Worm (Caenorhabditis elegans): ENCODE results near the gene ZK177.12.

Gene ZK177.12

ce11 chrII:5525297-5525696 is 3.8 kb downstream of the ZK177.12 start, which contains the start of gene tbx-35:
Gene tbx-35, minus strand, starts transcription at chrII:5525397.
- no peak for TF ChIP-seq nhr-23 (tag; optimal IDR thresholded peaks at IDR 0.05)
- TF ChIP-seq fos-1 (tag; optimal IDR thresholded peaks at IDR 0.05), result no peak
- no peak for TF ChIP-seq lin-11 (tag; optimal IDR thresholded peaks at IDR 0.05)
- no peak for TF ChIP-seq alr-1 (tag; optimal IDR thresholded peaks at IDR 0.05)
- TF ChIP-seq ama-1 (optimal IDR thresholded peaks at IDR 0.05), result no peak
- TF ChIP-seq nhr-77 (tag; optimal IDR thresholded peaks at IDR 0.05), result no peak
- TF ChIP-seq unc-55 (GFP tag; optimal IDR thresholded peaks at IDR 0.05), result no peak
- no peak for TF ChIP-seq ztf-11 (tag; optimal IDR thresholded peaks at IDR 0.05)
- no peak for TF ChIP-seq dmd-4 (tag; optimal IDR thresholded peaks at IDR 0.05)
- TF ChIP-seq nhr-237 (tag; optimal IDR thresholded peaks at IDR 0.05), result no peak
- TF ChIP-seq ztf-4 (tag; optimal IDR thresholded peaks at IDR 0.05), result no peak
- TF ChIP-seq nhr-11 (tag; optimal IDR thresholded peaks at IDR 0.05), result no peak
- TF ChIP-seq F13H6.1 (tag; optimal IDR thresholded peaks at IDR 0.05), result no peak
- TF ChIP-seq nhr-129 (tag; optimal IDR thresholded peaks at IDR 0.05), result no peak
- no peak for TF ChIP-seq unc-62 (GFP tag; optimal IDR thresholded peaks at IDR 0.05)
- TF ChIP-seq Y55F3AM.14 (GFP tag; optimal IDR thresholded peaks at IDR 0.05), result no peak
- TF ChIP-seq unc-39 (tag; optimal IDR thresholded peaks at IDR 0.05), result no peak
- TF ChIP-seq nhr-12 (tag; optimal IDR thresholded peaks at IDR 0.05), result no peak
- TF ChIP-seq sma-9 (GFP tag; optimal IDR thresholded peaks at IDR 0.05), result no peak
- TF ChIP-seq sma-9 (tag; optimal IDR thresholded peaks at IDR 0.05), result no peak

DNA sequence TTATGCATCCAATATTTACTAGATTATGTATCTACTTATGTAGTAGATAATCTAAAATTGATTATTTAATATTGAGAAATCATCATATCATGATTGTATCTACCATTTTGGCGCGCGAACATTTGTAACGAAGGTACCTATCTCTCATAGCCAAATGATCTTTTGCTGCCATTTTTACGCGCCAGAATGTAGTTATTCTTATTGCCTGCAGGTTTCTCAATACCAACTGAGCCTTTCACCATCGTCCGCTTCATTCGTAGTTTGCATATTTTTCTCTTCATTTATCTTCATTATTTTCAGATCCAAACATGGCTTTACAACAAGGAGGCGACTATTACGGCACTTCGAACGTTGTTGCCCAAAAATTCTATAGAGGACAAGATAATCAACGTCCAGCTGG is 6.3 kb downstream of the ZK177.12 start, which contains the start of gene ZK177.1:
Gene ZK177.1 (plus strand): TSS at position 301 of the 400 bp plus-strand sequence.
- TF ChIP-seq ceh-16 (tag; optimal IDR thresholded peaks at IDR 0.05), result no peak
- TF ChIP-seq sma-3 (GFP tag; optimal IDR thresholded peaks at IDR 0.05), result no peak
- no peak for TF ChIP-seq C34F6.9 (tag; optimal IDR thresholded peaks at IDR 0.05)
- no peak for TF ChIP-seq aly-2 (tag; optimal IDR thresholded peaks at IDR 0.05)
- no peak for TF ChIP-seq nhr-129 (tag; optimal IDR thresholded peaks at IDR 0.05)
- no peak for TF ChIP-seq lin-11 (tag; optimal IDR thresholded peaks at IDR 0.05)
- TF ChIP-seq nhr-237 (tag; optimal IDR thresholded peaks at IDR 0.05), result no peak
- TF ChIP-seq lsy-2 (tag; optimal IDR thresholded peaks at IDR 0.05), result no peak
- no peak for TF ChIP-seq ceh-82 (tag; optimal IDR thresholded peaks at IDR 0.05)
- no peak for TF ChIP-seq unc-62 (GFP tag; optimal IDR thresholded peaks at IDR 0.05)
- no peak for TF ChIP-seq nhr-23 (tag; optimal IDR thresholded peaks at IDR 0.05)
- TF ChIP-seq skn-1 (tag; optimal IDR thresholded peaks at IDR 0.05), result no peak
- no peak for TF ChIP-seq R02D3.7 (tag; optimal IDR thresholded peaks at IDR 0.05)
- TF ChIP-seq nhr-25 (tag; optimal IDR thresholded peaks at IDR 0.05), result no peak
- no peak for TF ChIP-seq egl-27 (tag; optimal IDR thresholded peaks at IDR 0.05)
- TF ChIP-seq elt-1 (tag; optimal IDR thresholded peaks at IDR 0.05), result no peak
- TF ChIP-seq elt-3 (tag; optimal IDR thresholded peaks at IDR 0.05), result no peak

- TF ChIP-seq ceh-16 (tag; optimal IDR thresholded peaks at IDR 0.05), result no peak
- TF ChIP-seq skn-1 (tag; optimal IDR thresholded peaks at IDR 0.05), result no peak
- no peak for TF ChIP-seq gmeb-1 (tag; optimal IDR thresholded peaks at IDR 0.05)
- no peak for TF ChIP-seq ztf-4 (tag; optimal IDR thresholded peaks at IDR 0.05)
- no peak for TF ChIP-seq mdl-1 (tag; optimal IDR thresholded peaks at IDR 0.05)
- TF ChIP-seq ztf-11 (tag; optimal IDR thresholded peaks at IDR 0.05), result no peak
- no peak for TF ChIP-seq zag-1 (tag; optimal IDR thresholded peaks at IDR 0.05)
- no peak for TF ChIP-seq sma-9 (GFP tag; optimal IDR thresholded peaks at IDR 0.05)
- TF ChIP-seq sma-9 (tag; optimal IDR thresholded peaks at IDR 0.05), result no peak
- TF ChIP-seq fos-1 (tag; optimal IDR thresholded peaks at IDR 0.05), result no peak
- TF ChIP-seq lin-39 (tag; optimal IDR thresholded peaks at IDR 0.05), result no peak
Observed at ce11 chrII:5531855-5532328, 10.4 kb downstream of the ZK177.12 start, which contains the start of gene C17C3.9. Gene C17C3.9, minus strand, starts transcription at chrII:5532278.

ce11 chrII:5533642-5534041 is 12.1 kb downstream of the ZK177.12 start, which contains the start of gene hlh-26:
Gene hlh-26, minus strand, starts transcription at chrII:5533742.
- TF ChIP-seq R02D3.7 (tag; optimal IDR thresholded peaks at IDR 0.05) (no peak), unc-62 (GFP tag; optimal IDR thresholded peaks at IDR 0.05) (no peak), sma-3 (GFP tag; optimal IDR thresholded peaks at IDR 0.05) (no peak), peb-1 (tag; optimal IDR thresholded peaks at IDR 0.05) (no peak), mbf-1 (tag; optimal IDR thresholded peaks at IDR 0.05) (no peak), nhr-11 (tag; optimal IDR thresholded peaks at IDR 0.05) (no peak), blmp-1 (tag; optimal IDR thresholded peaks at IDR 0.05; ENCODE audit: insufficient read depth) (no peak), elt-3 (tag; optimal IDR thresholded peaks at IDR 0.05) (no peak), nhr-129 (tag; optimal IDR thresholded peaks at IDR 0.05) (no peak)

Data from whole organism, L2 larva.